Fruit fly (Drosophila melanogaster): ENCODE measurements around the gene CG5004.
A peak's percentile ranks its signal among the peaks of the same experiment; 100 is the strongest.

Gene CG5004

dm6 chrX:17111958-17112953 lies 4.9 kb downstream of the CG5004 start:
- TF ChIP-seq Asciz (GFP tag; optimal IDR thresholded peaks at IDR 0.05) = no peak
- no peak for TF ChIP-seq CG12219 (GFP tag; optimal IDR thresholded peaks at IDR 0.05)
- TF ChIP-seq Hand (GFP tag; optimal IDR thresholded peaks at IDR 0.05) = no peak
- no peak for TF ChIP-seq cas (GFP tag; IDR thresholded peaks at IDR 0.05)
- no peak for TF ChIP-seq CG33557 (GFP tag; optimal IDR thresholded peaks at IDR 0.05)
- TF ChIP-seq Bteb2 (GFP tag; optimal IDR thresholded peaks at IDR 0.05) = no peak
- no peak for TF ChIP-seq CG15269 (tag; optimal IDR thresholded peaks at IDR 0.05)
- no peak for TF ChIP-seq Chrac-16 (GFP tag; optimal IDR thresholded peaks at IDR 0.05)
- TF ChIP-seq mirr (GFP tag; optimal IDR thresholded peaks at IDR 0.05) = no peak
- no peak for TF ChIP-seq Usf (GFP tag; optimal IDR thresholded peaks at IDR 0.05)
- peak; percentile 2 for TF ChIP-seq CG15696 (tag; optimal IDR thresholded peaks at IDR 0.05)
- no peak for TF ChIP-seq HLH4C (GFP tag; IDR thresholded peaks at IDR 0.05; ENCODE audit: partially characterized antibody)
- no peak for TF ChIP-seq vfl (GFP tag; optimal IDR thresholded peaks at IDR 0.05)
- TF ChIP-seq MBD-R2 (GFP tag; IDR thresholded peaks at IDR 0.05) = no peak
- TF ChIP-seq CG15601 (tag; optimal IDR thresholded peaks at IDR 0.05) = no peak
- no peak for TF ChIP-seq tna (GFP tag; IDR thresholded peaks at IDR 0.05; ENCODE audit: partially characterized antibody)
- TF ChIP-seq gem (tag; optimal IDR thresholded peaks at IDR 0.05) = peak; percentile 43
- TF ChIP-seq CG18599 (GFP tag; optimal IDR thresholded peaks at IDR 0.05) = no peak
- TF ChIP-seq CG31365 (tag; optimal IDR thresholded peaks at IDR 0.05) = no peak
- no peak for TF ChIP-seq org-1 (GFP tag; optimal IDR thresholded peaks at IDR 0.05)
- TF ChIP-seq pzg (GFP tag; optimal IDR thresholded peaks at IDR 0.05) = no peak
- no peak for TF ChIP-seq stc (GFP tag; IDR thresholded peaks at IDR 0.05)
- no peak for TF ChIP-seq Hmr (GFP tag; optimal IDR thresholded peaks at IDR 0.05)
- TF ChIP-seq CG14860 (GFP tag; IDR thresholded peaks at IDR 0.05; ENCODE audit: partially characterized antibody) = no peak
- TF ChIP-seq Camta (GFP tag; optimal IDR thresholded peaks at IDR 0.05) = no peak
- TF ChIP-seq CG8924 (tag; optimal IDR thresholded peaks at IDR 0.05) = no peak
- no peak for TF ChIP-seq pita (GFP tag; optimal IDR thresholded peaks at IDR 0.05)
- no peak for TF ChIP-seq peb (GFP tag; IDR thresholded peaks at IDR 0.05)
- TF ChIP-seq CG17361 (GFP tag; IDR thresholded peaks at IDR 0.05) = peak; percentile 45; the same call in 1 of the 3 replicates
- TF ChIP-seq row (GFP tag; IDR thresholded peaks at IDR 0.05) = 0 out of 3 replicates have a peak, but pooled peaks have one; percentile 12
- no peak for TF ChIP-seq mam (GFP tag; optimal IDR thresholded peaks at IDR 0.05)
- TF ChIP-seq salm (tag; optimal IDR thresholded peaks at IDR 0.05) = no peak
- no peak for TF ChIP-seq ato (GFP tag; IDR thresholded peaks at IDR 0.05; ENCODE audit: partially characterized antibody)
- no peak for TF ChIP-seq CG7357 (GFP tag; IDR thresholded peaks at IDR 0.05)
- TF ChIP-seq da (GFP tag; optimal IDR thresholded peaks at IDR 0.05) = no peak
- peak; percentile 28 for TF ChIP-seq CG30403 (GFP tag; optimal IDR thresholded peaks at IDR 0.05)
- TF ChIP-seq pho (GFP tag; optimal IDR thresholded peaks at IDR 0.05) = no peak
- peak; percentile 16 for TF ChIP-seq CG9437 (GFP tag; optimal IDR thresholded peaks at IDR 0.05)
- no peak for TF ChIP-seq fd64A (GFP tag; optimal IDR thresholded peaks at IDR 0.05)
- TF ChIP-seq Lpt (GFP tag; optimal IDR thresholded peaks at IDR 0.05) = no peak
- TF ChIP-seq ci (GFP tag; IDR thresholded peaks at IDR 0.05) = no peak
- TF ChIP-seq CG12299 (tag; optimal IDR thresholded peaks at IDR 0.05) = no peak
- peak; percentile 8 for TF ChIP-seq Ssrp (tag; optimal IDR thresholded peaks at IDR 0.05)
- no peak for TF ChIP-seq gro (GFP tag; optimal IDR thresholded peaks at IDR 0.05)
- no peak for TF ChIP-seq CG9215 (GFP tag; IDR thresholded peaks at IDR 0.05)
- TF ChIP-seq sd (tag; optimal IDR thresholded peaks at IDR 0.05) = no peak
- TF ChIP-seq Side (GFP tag; optimal IDR thresholded peaks at IDR 0.05) = no peak
- TF ChIP-seq sug (tag; optimal IDR thresholded peaks at IDR 0.05) = no peak
- TF ChIP-seq insv (GFP tag; optimal IDR thresholded peaks at IDR 0.05) = no peak

Data from whole organism, embryonic.